Worm (Caenorhabditis elegans) whole organism, L4 larva: ENCODE data around the gene seu-1.

Source experiments
- ama-1 ChIP-seq: fragments of 150-350 bp; optimal IDR thresholded peaks from 2 replicates; lab custom pipeline; 2014; ENCODE audit warnings: inconsistent platforms, mixed read lengths
- lin-13 ChIP-seq: fragments of 150-350 bp; optimal IDR thresholded peaks from 2 replicates; lab custom pipeline; 2014; ENCODE audit warnings: missing biosample characterization, missing genetic modification reagents, missing genetic modification characterization
- lsy-2 ChIP-seq, 2 experiments: fragments of 150-350 bp in 1 of 2; sonication (generic microtip) in 1 of 2; optimal IDR thresholded peaks; 2 replicates each; lab custom pipeline; 2014 to 2017; ENCODE audit warnings: missing biosample characterization in 2 of 2, missing genetic modification characterization in 2 of 2
- nhr-77 ChIP-seq: fragments of 150-350 bp; optimal IDR thresholded peaks from 2 replicates; lab custom pipeline; 2014; ENCODE audit warnings: missing biosample characterization, missing genetic modification characterization
- unc-39 ChIP-seq: sonication (generic microtip); optimal IDR thresholded peaks from 2 replicates; lab custom pipeline; 2017; ENCODE audit warnings: missing biosample characterization, missing genetic modification characterization

DNA sequence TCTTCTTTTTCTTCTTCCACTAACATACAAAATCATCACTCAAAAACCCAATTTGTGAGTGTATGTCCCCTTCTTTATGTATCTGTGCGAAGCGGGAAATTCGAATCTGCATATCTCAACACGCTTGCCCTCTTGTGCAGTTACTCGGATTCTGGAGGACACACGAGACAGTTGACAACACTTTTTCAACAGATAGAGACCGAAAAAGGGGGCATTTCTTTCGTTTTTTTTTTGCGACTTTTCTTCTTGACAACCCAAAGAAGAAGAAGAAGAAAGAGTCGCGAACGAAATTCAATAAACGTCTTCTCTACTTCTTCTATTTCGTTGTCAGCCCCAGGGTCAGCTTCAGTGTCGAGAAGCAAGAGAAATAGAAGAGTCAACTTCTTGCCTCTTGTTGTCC is 36.6 kb downstream of the seu-1 start:
- TF ChIP-seq ama-1 (no peak), unc-39 (no peak), nhr-77 (tag; lab: Kevin White, UChicago) (no peak), lsy-2 (tag; optimal IDR thresholded peaks at IDR 0.05; lab: Kevin White, UChicago) (no peak), lin-13 (GFP tag; lab: Kevin White, UChicago) (no peak)
